Fruit fly (Drosophila melanogaster): Measurements from ENCODE around the gene CG33783.

Gene CG33783

DNA sequence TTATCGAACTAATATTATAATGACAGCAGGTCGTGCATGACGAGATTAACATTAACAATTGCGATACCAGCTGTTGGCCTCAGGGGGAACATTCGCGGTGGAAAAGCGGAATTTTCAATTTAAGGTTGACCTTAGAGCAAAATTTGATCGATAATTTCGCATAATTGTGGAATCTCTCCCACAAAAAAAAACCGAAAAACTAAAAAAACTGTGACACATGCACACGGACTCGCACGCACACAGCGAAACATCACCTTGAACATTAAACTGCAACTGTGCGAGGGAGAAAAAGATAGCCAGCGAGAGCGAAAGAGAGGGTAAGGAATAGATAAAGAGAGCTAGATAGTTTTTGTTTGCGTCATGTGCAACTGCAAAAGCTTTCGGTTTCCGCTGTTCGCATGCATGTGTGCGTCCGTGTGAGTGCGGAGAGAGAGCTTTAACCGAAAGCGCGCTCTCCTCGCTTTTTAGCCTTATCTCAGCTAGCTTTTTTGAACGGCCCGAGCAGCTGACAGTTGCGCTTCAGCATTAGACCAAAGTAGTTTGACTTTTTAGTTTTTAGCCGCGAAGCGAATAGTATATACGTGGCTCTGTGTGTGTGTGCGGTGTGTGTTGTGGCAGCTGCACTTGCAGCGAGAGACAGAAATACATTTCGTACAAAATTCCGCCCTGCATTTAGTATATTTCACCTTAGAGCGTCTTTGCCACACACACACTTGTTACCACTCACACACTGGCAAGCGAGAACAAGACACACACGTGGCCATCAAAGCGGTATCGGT is 26.9 kb downstream of the CG33783 start:
- TF ChIP-seq Hr39 (GFP tag; optimal IDR thresholded peaks at IDR 0.05) (no peak), CG16779 (tag; optimal IDR thresholded peaks at IDR 0.05) (peak; percentile 66), CG15336 (GFP tag; IDR thresholded peaks at IDR 0.05) (peak; percentile 29; the same call in 1 of the 2 replicates), CG6276 (GFP tag; optimal IDR thresholded peaks at IDR 0.05) (peak; percentile 12), dac (GFP tag; optimal IDR thresholded peaks at IDR 0.05) (no peak), CG9139 (GFP tag; optimal IDR thresholded peaks at IDR 0.05) (no peak), ss (GFP tag; optimal IDR thresholded peaks at IDR 0.05) (peak in 1 of 2 experiments; percentile 38), fkh (GFP tag; optimal IDR thresholded peaks at IDR 0.05) (peak; percentile 38), eg (GFP tag; IDR thresholded peaks at IDR 0.05) (peak; percentile 52; the same call in 1 of the 3 replicates), CG6808 (GFP tag; optimal IDR thresholded peaks at IDR 0.05) (peak; percentile 7), net (GFP tag; optimal IDR thresholded peaks at IDR 0.05) (peak; percentile 3), Eip78C (GFP tag) (peak; percentile 34)

DNA sequence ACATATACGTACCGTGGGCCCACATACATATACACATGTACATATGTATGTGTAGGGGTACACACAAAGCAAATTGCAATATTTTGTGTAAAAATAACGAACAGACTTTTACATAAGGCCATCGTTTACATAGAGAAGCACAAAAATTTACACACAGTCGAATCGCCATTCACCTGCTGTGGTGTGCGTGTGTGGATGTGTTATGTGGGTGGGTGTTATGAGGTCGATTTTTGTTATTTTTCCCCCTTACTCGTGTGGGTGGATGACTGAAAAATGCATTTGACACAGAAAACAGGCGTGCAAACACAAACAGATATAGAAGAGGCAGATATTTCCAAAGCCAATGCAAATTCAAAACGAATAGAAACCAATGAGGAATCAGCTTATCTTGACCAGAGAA is 28.5 kb downstream of the CG33783 start:
- TF ChIP-seq Eip78C (GFP tag) = no peak
- TF ChIP-seq Sox14 (GFP tag; optimal IDR thresholded peaks at IDR 0.05) = no peak
- no peak for TF ChIP-seq Gug (GFP tag; IDR thresholded peaks at IDR 0.05)
- no peak for TF ChIP-seq Ets21C (GFP tag; optimal IDR thresholded peaks at IDR 0.05)

dm6 chr3R:10095765-10096164 is 29.2 kb downstream of the CG33783 start:
- TF ChIP-seq CG8632 (GFP tag; optimal IDR thresholded peaks at IDR 0.05) (no peak), Gug (GFP tag; IDR thresholded peaks at IDR 0.05) (no peak)

- TF ChIP-seq svp (GFP tag) (peak; percentile 74), Eip75B (GFP tag; optimal IDR thresholded peaks at IDR 0.05) (no peak), CG6163 (GFP tag; IDR thresholded peaks at IDR 0.05) (peak; percentile 27; the same call in 1 of the 3 replicates), CG6854 (GFP tag; optimal IDR thresholded peaks at IDR 0.05) (no peak), CG11902 (GFP tag; optimal IDR thresholded peaks at IDR 0.05) (no peak), CG31627 (GFP tag; optimal IDR thresholded peaks at IDR 0.05) (peak; percentile 21), Hr39 (GFP tag; optimal IDR thresholded peaks at IDR 0.05) (peak; percentile 26), Smox (GFP tag; optimal IDR thresholded peaks at IDR 0.05) (no peak), vri (GFP tag; optimal IDR thresholded peaks at IDR 0.05) (peak; percentile 85), cyc (GFP tag; optimal IDR thresholded peaks at IDR 0.05) (peak; percentile 12), esn (GFP tag; optimal IDR thresholded peaks at IDR 0.05) (peak; percentile 40), CG15336 (GFP tag; IDR thresholded peaks at IDR 0.05) (0 out of 2 replicates have a peak, but pooled peaks have one; percentile 21), CG34406 (GFP tag; optimal IDR thresholded peaks at IDR 0.05) (peak; percentile 3), fkh (GFP tag; optimal IDR thresholded peaks at IDR 0.05) (peak; percentile 83), Eip93F (GFP tag; optimal IDR thresholded peaks at IDR 0.05) (peak; percentile 55)
Measured at dm6 chr3R:10097531-10098295, 31.1 kb downstream of the CG33783 start.

DNA sequence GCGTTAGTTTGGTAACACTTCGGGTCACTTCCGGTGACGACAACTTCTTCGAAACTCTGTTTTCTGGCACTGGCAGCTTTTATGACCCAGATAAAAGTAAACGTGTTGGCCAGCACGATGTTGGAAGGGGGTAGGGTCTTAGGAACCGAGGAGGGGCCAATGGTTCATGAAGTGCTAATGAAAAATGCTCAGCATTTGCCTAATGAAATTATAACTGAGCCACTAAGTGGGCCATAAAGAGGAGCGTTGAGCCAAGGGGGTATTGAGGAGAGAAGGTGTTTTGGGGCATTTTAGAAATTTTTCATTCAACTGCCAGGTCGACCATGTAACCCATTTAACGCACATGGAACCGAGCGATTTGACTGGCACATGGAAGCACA is 31.7 kb downstream of the CG33783 start:
- TF ChIP-seq CG3919 (GFP tag; optimal IDR thresholded peaks at IDR 0.05) (no peak), Gug (GFP tag; IDR thresholded peaks at IDR 0.05) (no peak), Ets21C (GFP tag; optimal IDR thresholded peaks at IDR 0.05) (no peak), CG4318 (GFP tag; optimal IDR thresholded peaks at IDR 0.05) (no peak), CG3032 (tag; optimal IDR thresholded peaks at IDR 0.05) (no peak), OdsH (GFP tag; optimal IDR thresholded peaks at IDR 0.05) (no peak), CG11902 (GFP tag; optimal IDR thresholded peaks at IDR 0.05) (no peak), CG10631 (GFP tag; optimal IDR thresholded peaks at IDR 0.05) (no peak), CG10669 (GFP tag; optimal IDR thresholded peaks at IDR 0.05) (no peak), CG7368 (GFP tag; optimal IDR thresholded peaks at IDR 0.05) (no peak), CG6854 (GFP tag; optimal IDR thresholded peaks at IDR 0.05) (no peak), net (GFP tag; optimal IDR thresholded peaks at IDR 0.05) (no peak), pdm3 (GFP tag; optimal IDR thresholded peaks at IDR 0.05) (no peak), Lpt (GFP tag; optimal IDR thresholded peaks at IDR 0.05) (no peak)

Measured in whole organism, prepupa.